Worm (Caenorhabditis elegans) whole organism, early embryonic: Measurements from ENCODE around the gene F53G2.1.

Source experiments
- F13C5.2 ChIP-seq: sonication (generic microtip); optimal IDR thresholded peaks from 2 replicates; lab custom pipeline; 2017; ENCODE audit warnings: mild to moderate bottlenecking, missing genetic modification characterization, inconsistent platforms, missing compliant biosample characterization
- ama-1 ChIP-seq: fragments of 150-350 bp; optimal IDR thresholded peaks from 2 replicates; lab custom pipeline; 2014
- ets-7 ChIP-seq: sonication (generic microtip); optimal IDR thresholded peaks from 2 replicates; lab custom pipeline; 2016; ENCODE audit warnings: missing genotype, missing genetic modification characterization, missing compliant biosample characterization
- flt-1 ChIP-seq: fragments of 200-800 bp; sonication (Bioruptor generic); IDR thresholded peaks from 2 replicates; pipeline ENCODE4 v1.3.6; 2022; ENCODE audit warnings: missing genetic modification characterization, missing compliant biosample characterization
- hmbx-1 ChIP-seq: sonication (generic microtip); optimal IDR thresholded peaks from 2 replicates; lab custom pipeline; 2016; ENCODE audit warnings: mild to moderate bottlenecking, missing genetic modification characterization, missing compliant biosample characterization
- hnd-1 ChIP-seq: sonication (generic microtip); optimal IDR thresholded peaks from 2 replicates; lab custom pipeline; 2016; ENCODE audit warnings: missing genetic modification characterization, missing compliant biosample characterization
- pes-1 ChIP-seq: fragments of 200-800 bp; sonication (Bioruptor generic); IDR thresholded peaks from 2 replicates; pipeline ENCODE4 v1.3.6; 2022; ENCODE audit warnings: missing genetic modification reagents, missing genetic modification characterization, missing compliant biosample characterization
- scrt-1 ChIP-seq: fragments of 200-800 bp; sonication (Bioruptor generic); IDR thresholded peaks from 2 replicates; pipeline ENCODE4 v1.3.6; 2022; ENCODE audit warnings: missing genetic modification characterization, missing compliant biosample characterization
- tra-4 ChIP-seq: sonication (generic microtip); optimal IDR thresholded peaks from 2 replicates; lab custom pipeline; 2017; ENCODE audit warnings: missing genetic modification characterization, missing compliant biosample characterization

DNA sequence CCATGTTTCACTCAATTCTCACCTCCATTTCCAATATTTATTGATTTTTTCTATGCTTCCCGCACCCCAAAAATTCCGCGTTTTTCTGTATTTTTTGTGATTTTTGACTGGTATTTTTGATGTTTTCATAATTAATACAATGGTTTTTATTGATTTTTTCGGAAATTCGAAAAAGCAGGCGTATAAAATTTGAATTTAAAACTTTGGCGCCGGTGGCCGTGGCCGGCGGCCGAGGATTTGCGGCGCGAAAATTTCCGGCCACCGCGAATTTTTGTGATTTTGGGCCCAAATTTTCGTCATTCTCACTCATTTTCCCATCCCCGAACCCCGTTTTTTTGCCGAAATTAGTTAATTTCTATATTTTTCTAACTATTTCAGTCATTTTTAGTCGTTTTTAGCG is 37.5 kb upstream of the F53G2.1 start:
- no peak for TF ChIP-seq ama-1 (lab: Kevin White, UChicago)
- no peak for TF ChIP-seq F13C5.2 (tag; lab: Kevin White, UChicago)
- TF ChIP-seq ets-7 = no peak
- TF ChIP-seq tra-4 (tag; lab: Kevin White, UChicago) = no peak
- no peak for TF ChIP-seq scrt-1 (GFP tag; lab: Robert Waterston, UW)
- TF ChIP-seq hnd-1 (tag; lab: Kevin White, UChicago) = no peak
- peak; percentile 58; the same call in 1 of the 2 replicates for TF ChIP-seq pes-1 (GFP tag; lab: Robert Waterston, UW)
- TF ChIP-seq flt-1 = no peak
- no peak for TF ChIP-seq hmbx-1 (tag; lab: Kevin White, UChicago)
